Worm (Caenorhabditis elegans) whole organism, young adult: ENCODE results near the gene F22E5.7.

Experiments
- B0019.2 ChIP-seq: fragments of 200-800 bp; sonication (Bioruptor generic); conservative IDR thresholded peaks from 2 replicates; pipeline ENCODE4 v1.3.6; 2022; ENCODE audit warnings: missing genetic modification reagents, missing genetic modification characterization, missing compliant biosample characterization
- B0261.1 ChIP-seq: sonication (generic microtip); optimal IDR thresholded peaks from 2 replicates; lab custom pipeline; 2016; ENCODE audit warnings: mild to moderate bottlenecking, missing genetic modification characterization, moderate library complexity, missing compliant biosample characterization
- C06A6.2 ChIP-seq: fragments of 200-800 bp; sonication (Bioruptor generic); conservative IDR thresholded peaks from 2 replicates; pipeline ENCODE4 v1.3.6; 2022; ENCODE audit warnings: missing genetic modification characterization, missing compliant biosample characterization
- Y53F4B.3 ChIP-seq: fragments of 200-800 bp; sonication (Bioruptor generic); IDR thresholded peaks from 2 replicates; pipeline ENCODE4 v1.3.6; 2022; ENCODE audit warnings: missing genetic modification reagents, missing genetic modification characterization, missing compliant biosample characterization
- cebp-2 ChIP-seq: fragments of 200-800 bp; sonication (Bioruptor generic); IDR thresholded peaks from 2 replicates; pipeline ENCODE4 v1.3.6; 2022; ENCODE audit warnings: missing genetic modification characterization, missing compliant biosample characterization
- dpl-1 ChIP-seq: fragments of 150-350 bp; optimal IDR thresholded peaks from 2 replicates; lab custom pipeline; 2014; ENCODE audit warnings: missing biosample characterization, missing genetic modification reagents, missing genetic modification characterization
- hlh-26 ChIP-seq: fragments of 200-800 bp; sonication (Bioruptor generic); conservative IDR thresholded peaks from 2 replicates; pipeline ENCODE4 v1.3.6; 2022; ENCODE audit warnings: missing genetic modification reagents, missing genetic modification characterization, missing compliant biosample characterization
- nfya-1 ChIP-seq: sonication (generic microtip); optimal IDR thresholded peaks from 2 replicates; lab custom pipeline; 2017; ENCODE audit warnings: antibody characterized with exemption, missing compliant biosample characterization, missing genetic modification characterization, borderline replicate concordance; ENCODE audit not compliant: insufficient read depth
- nhr-179 ChIP-seq: sonication (generic microtip); optimal IDR thresholded peaks from 2 replicates; lab custom pipeline; 2016; ENCODE audit warnings: mild to moderate bottlenecking, missing genetic modification characterization, missing compliant biosample characterization
- pha-4 ChIP-seq: fragments of 150-350 bp; sonication (generic microtip); optimal IDR thresholded peaks from 2 replicates; lab custom pipeline; 2014; ENCODE audit warnings: missing biosample characterization, missing genetic modification reagents, missing genetic modification characterization

ce11 chrII:2600931-2601330 lies 40.9 kb upstream of the F22E5.7 start:
- no peak for TF ChIP-seq B0019.2 (GFP tag; lab: Robert Waterston, UW)
- TF ChIP-seq C06A6.2 (GFP tag; lab: Robert Waterston, UW), result no peak
- TF ChIP-seq nhr-179 (tag; lab: Kevin White, UChicago), result no peak
- no peak for TF ChIP-seq B0261.1 (tag; lab: Kevin White, UChicago)
- TF ChIP-seq pha-4 (tag; lab: Kevin White, UChicago), result no peak
- no peak for TF ChIP-seq cebp-2 (GFP tag; lab: Robert Waterston, UW)
- no peak for TF ChIP-seq Y53F4B.3 (GFP tag; lab: Robert Waterston, UW)
- TF ChIP-seq hlh-26 (GFP tag; lab: Robert Waterston, UW), result no peak
- no peak for TF ChIP-seq nfya-1
- TF ChIP-seq dpl-1 (GFP tag; lab: Kevin White, UChicago), result no peak
